Worm (Caenorhabditis elegans) whole organism, L4 larva: ENCODE results near the gene rbx-1.
A peak's percentile ranks its signal among the peaks of the same experiment; 100 is the strongest.

Source experiments
- F10B5.3 ChIP-seq: sonication (generic microtip); optimal IDR thresholded peaks from 2 replicates; lab custom pipeline; 2016; ENCODE audit warnings: mild to moderate bottlenecking, missing genetic modification characterization, missing compliant biosample characterization
- F26F4.8 ChIP-seq: fragments of 200-800 bp; sonication (Bioruptor generic); conservative IDR thresholded peaks from 2 replicates; pipeline ENCODE4 v1.3.6; 2022; ENCODE audit warnings: missing genetic modification characterization, missing compliant biosample characterization
- F37D6.2 ChIP-seq: sonication (generic microtip); optimal IDR thresholded peaks from 2 replicates; lab custom pipeline; 2016; ENCODE audit warnings: mild to moderate bottlenecking, missing genetic modification characterization, missing compliant biosample characterization
- R02D3.7 ChIP-seq: fragments of 150-350 bp; sonication (generic microtip); optimal IDR thresholded peaks from 3 replicates; lab custom pipeline; 2014; ENCODE audit warnings: missing biosample characterization, missing genetic modification characterization
- Y48G9A.11 ChIP-seq: fragments of 200-800 bp; sonication (Bioruptor generic); IDR thresholded peaks from 2 replicates; pipeline ENCODE4 v1.3.6; 2022; ENCODE audit warnings: missing genetic modification reagents, missing genetic modification characterization, missing compliant biosample characterization
- ZK546.5 ChIP-seq, 2 experiments: sonication (generic microtip); optimal IDR thresholded peaks; 2 replicates each; lab custom pipeline; 2017; ENCODE audit warnings: missing biosample characterization in 2 of 2, missing genetic modification characterization in 2 of 2
- ama-1 ChIP-seq: fragments of 150-350 bp; optimal IDR thresholded peaks from 2 replicates; lab custom pipeline; 2014; ENCODE audit warnings: inconsistent platforms, mixed read lengths
- attf-4 ChIP-seq: sonication (generic microtip); optimal IDR thresholded peaks from 3 replicates; lab custom pipeline; 2017; ENCODE audit warnings: missing biosample characterization, missing genetic modification characterization
- ceh-20 ChIP-seq: fragments of 200-800 bp; sonication (Bioruptor generic); IDR thresholded peaks from 2 replicates; pipeline ENCODE4 v1.3.6; 2022; ENCODE audit warnings: missing genetic modification reagents, missing genetic modification characterization, missing compliant biosample characterization
- ceh-28 ChIP-seq: fragments of 150-350 bp; optimal IDR thresholded peaks from 2 replicates; lab custom pipeline; 2014; ENCODE audit warnings: missing biosample characterization, missing genetic modification reagents, missing genetic modification characterization
- ceh-32 ChIP-seq: sonication (generic microtip); optimal IDR thresholded peaks from 2 replicates; lab custom pipeline; 2016; ENCODE audit warnings: mild to moderate bottlenecking, missing genetic modification characterization, missing compliant biosample characterization; ENCODE audit not compliant: poor library complexity
- ces-1 ChIP-seq: fragments of 150-350 bp; sonication (generic microtip); optimal IDR thresholded peaks from 4 replicates; lab custom pipeline; 2014; ENCODE audit warnings: missing biosample characterization, missing genetic modification reagents, missing genetic modification characterization
- ctbp-1 ChIP-seq: fragments of 200-800 bp; sonication (Bioruptor generic); IDR thresholded peaks from 2 replicates; pipeline ENCODE4 v1.3.6; 2022; ENCODE audit warnings: missing genetic modification reagents, missing genetic modification characterization, missing compliant biosample characterization
- daf-12 ChIP-seq: fragments of 150-350 bp; optimal IDR thresholded peaks from 2 replicates; lab custom pipeline; 2014; ENCODE audit warnings: missing biosample characterization, missing genetic modification reagents, missing genetic modification characterization
- daf-19 ChIP-seq: fragments of 200-800 bp; sonication (Bioruptor generic); conservative IDR thresholded peaks from 2 replicates; pipeline ENCODE4 v1.3.6; 2022; ENCODE audit warnings: missing genetic modification characterization, missing compliant biosample characterization
- dmd-8 ChIP-seq: fragments of 200-800 bp; sonication (Bioruptor generic); IDR thresholded peaks from 2 replicates; pipeline ENCODE4 v1.3.6; 2022; ENCODE audit warnings: missing genetic modification characterization, missing compliant biosample characterization
- dpl-1 ChIP-seq: fragments of 150-350 bp; optimal IDR thresholded peaks from 2 replicates; lab custom pipeline; 2014; ENCODE audit warnings: missing biosample characterization, missing genetic modification reagents, missing genetic modification characterization
- dve-1 ChIP-seq: sonication (generic microtip); optimal IDR thresholded peaks from 2 replicates; lab custom pipeline; 2017; ENCODE audit warnings: antibody characterized with exemption, mild to moderate bottlenecking, missing genetic modification characterization, missing compliant biosample characterization; ENCODE audit not compliant: insufficient read depth
- fkh-10 ChIP-seq: fragments of 150-350 bp; optimal IDR thresholded peaks from 2 replicates; lab custom pipeline; 2014; ENCODE audit warnings: missing biosample characterization, missing genetic modification reagents, missing genetic modification characterization
- fos-1 ChIP-seq: fragments of 150-350 bp; optimal IDR thresholded peaks from 2 replicates; lab custom pipeline; 2014; ENCODE audit warnings: missing biosample characterization, missing genetic modification characterization
- gei-8 ChIP-seq: fragments of 200-800 bp; sonication (Bioruptor generic); optimal IDR thresholded peaks from 2 replicates; lab custom pipeline; 2018; ENCODE audit warnings: mild to moderate bottlenecking, missing genetic modification characterization, missing compliant biosample characterization
- jun-1 ChIP-seq: fragments of 150-350 bp; optimal IDR thresholded peaks from 2 replicates; lab custom pipeline; 2014; ENCODE audit warnings: missing biosample characterization, missing genetic modification reagents, missing genetic modification characterization
- lin-13 ChIP-seq: fragments of 150-350 bp; optimal IDR thresholded peaks from 2 replicates; lab custom pipeline; 2014; ENCODE audit warnings: missing biosample characterization, missing genetic modification reagents, missing genetic modification characterization
- lin-15B ChIP-seq: fragments of 150-350 bp; sonication (generic microtip); optimal IDR thresholded peaks from 3 replicates; lab custom pipeline; 2014; ENCODE audit warnings: missing biosample characterization, missing genetic modification characterization
- lin-38 ChIP-seq: fragments of 200-800 bp; sonication (Bioruptor generic); IDR thresholded peaks from 2 replicates; pipeline ENCODE4 v1.3.6; 2022; ENCODE audit warnings: missing genetic modification reagents, missing genetic modification characterization, missing compliant biosample characterization
- lin-39 ChIP-seq: fragments of 150-350 bp; optimal IDR thresholded peaks from 2 replicates; lab custom pipeline; 2014; ENCODE audit warnings: missing biosample characterization, missing genetic modification reagents, missing genetic modification characterization
- lsy-2 ChIP-seq, 2 experiments: fragments of 150-350 bp in 1 of 2; sonication (generic microtip) in 1 of 2; optimal IDR thresholded peaks; 2 replicates each; lab custom pipeline; 2014 to 2017; ENCODE audit warnings: missing biosample characterization in 2 of 2, missing genetic modification characterization in 2 of 2
- mdl-1 ChIP-seq, 2 experiments: fragments of 150-350 bp in 1 of 2; sonication (generic microtip) in 1 of 2; optimal IDR thresholded peaks; 2 replicates each; lab custom pipeline; 2014 to 2017; ENCODE audit warnings: missing biosample characterization in 2 of 2, missing genetic modification characterization in 2 of 2
- mxl-3 ChIP-seq: fragments of 200-800 bp; sonication (Bioruptor generic); optimal IDR thresholded peaks from 2 replicates; lab custom pipeline; 2018; ENCODE audit warnings: mild to moderate bottlenecking, missing genetic modification characterization, missing compliant biosample characterization
- nhr-10 ChIP-seq: fragments of 150-350 bp; optimal IDR thresholded peaks from 2 replicates; lab custom pipeline; 2014; ENCODE audit warnings: missing biosample characterization, missing genetic modification characterization
- nhr-11 ChIP-seq: fragments of 150-350 bp; optimal IDR thresholded peaks from 2 replicates; lab custom pipeline; 2014; ENCODE audit warnings: missing biosample characterization, missing genetic modification characterization
- nhr-237 ChIP-seq: sonication (generic microtip); optimal IDR thresholded peaks from 2 replicates; lab custom pipeline; 2017; ENCODE audit warnings: missing biosample characterization, missing genetic modification characterization
- nhr-25 ChIP-seq: sonication (generic microtip); optimal IDR thresholded peaks from 2 replicates; lab custom pipeline; 2017; ENCODE audit warnings: missing genetic modification characterization, mild to moderate bottlenecking, missing compliant biosample characterization, antibody characterized with exemption, moderate library complexity, borderline replicate concordance; ENCODE audit not compliant: insufficient read depth
- nhr-28 ChIP-seq: fragments of 150-350 bp; optimal IDR thresholded peaks from 2 replicates; lab custom pipeline; 2014; ENCODE audit warnings: missing biosample characterization, missing genetic modification characterization
- nhr-41 ChIP-seq: fragments of 200-800 bp; sonication (Bioruptor generic); IDR thresholded peaks from 2 replicates; pipeline ENCODE4 v1.3.6; 2022; ENCODE audit warnings: missing genetic modification reagents, missing genetic modification characterization, missing compliant biosample characterization
- nhr-42 ChIP-seq: fragments of 200-800 bp; sonication (Bioruptor generic); IDR thresholded peaks from 2 replicates; pipeline ENCODE4 v1.3.6; 2022; ENCODE audit warnings: missing genetic modification characterization, missing compliant biosample characterization
- nhr-48 ChIP-seq: sonication (generic microtip); optimal IDR thresholded peaks from 2 replicates; lab custom pipeline; 2016; ENCODE audit warnings: mild to moderate bottlenecking, missing genetic modification characterization, missing compliant biosample characterization
- nhr-77 ChIP-seq: fragments of 150-350 bp; optimal IDR thresholded peaks from 2 replicates; lab custom pipeline; 2014; ENCODE audit warnings: missing biosample characterization, missing genetic modification characterization
- pha-4 ChIP-seq, 2 experiments: fragments of 150-350 bp in 1 of 2; fragments of 200-800 bp in 1 of 2; sonication (Bioruptor generic) in 1 of 2; IDR thresholded peaks in 1 of 2; optimal IDR thresholded peaks in 1 of 2; 2 replicates each; pipeline versions ENCODE4 v1.3.6 to Lab custom; 2014 to 2022; ENCODE audit warnings: missing genetic modification characterization in 2 of 2, missing genetic modification reagents in 2 of 2, missing biosample characterization in 1 of 2, missing compliant biosample characterization in 1 of 2
- saeg-2 ChIP-seq: fragments of 200-800 bp; sonication (Bioruptor generic); IDR thresholded peaks from 2 replicates; pipeline ENCODE4 v1.3.6; 2022; ENCODE audit warnings: missing genetic modification reagents, missing genetic modification characterization, missing compliant biosample characterization
- set-16 ChIP-seq: fragments of 200-800 bp; sonication (Bioruptor generic); IDR thresholded peaks from 2 replicates; pipeline ENCODE4 v1.3.6; 2022; ENCODE audit warnings: missing genetic modification reagents, missing genetic modification characterization, missing compliant biosample characterization
- skn-1 ChIP-seq: fragments of 150-350 bp; optimal IDR thresholded peaks from 2 replicates; lab custom pipeline; 2014; ENCODE audit warnings: missing biosample characterization, missing genetic modification characterization
- snpc-4 ChIP-seq: fragments of 150-350 bp; optimal IDR thresholded peaks from 2 replicates; lab custom pipeline; 2014; ENCODE audit warnings: missing biosample characterization, missing genetic modification characterization
- spr-3 ChIP-seq: fragments of 200-800 bp; sonication (Bioruptor generic); optimal IDR thresholded peaks from 2 replicates; lab custom pipeline; 2018; ENCODE audit warnings: mild to moderate bottlenecking, missing genetic modification characterization, missing compliant biosample characterization
- unc-130 ChIP-seq: sonication (generic microtip); optimal IDR thresholded peaks from 2 replicates; lab custom pipeline; 2016; ENCODE audit warnings: missing genetic modification reagents, missing genetic modification characterization, missing compliant biosample characterization
- vab-7 ChIP-seq: fragments of 200-800 bp; sonication (Bioruptor generic); IDR thresholded peaks from 2 replicates; pipeline ENCODE4 v1.3.6; 2022; ENCODE audit warnings: missing genetic modification reagents, missing genetic modification characterization, missing compliant biosample characterization
- zfp-2 ChIP-seq: sonication (generic microtip); optimal IDR thresholded peaks from 2 replicates; lab custom pipeline; 2016; ENCODE audit warnings: mild to moderate bottlenecking, missing genetic modification characterization, missing compliant biosample characterization
- zfp-3 ChIP-seq: fragments of 200-800 bp; sonication (Bioruptor generic); conservative IDR thresholded peaks from 2 replicates; pipeline ENCODE4 v1.3.6; 2022; ENCODE audit warnings: missing genetic modification reagents, missing genetic modification characterization, missing compliant biosample characterization
- ztf-11 ChIP-seq: fragments of 150-350 bp; optimal IDR thresholded peaks from 2 replicates; lab custom pipeline; 2014; ENCODE audit warnings: missing biosample characterization, missing genetic modification characterization

The rbx-1 gene

ce11 chrV:9737287-9737686 is 47.0 kb upstream of the rbx-1 start, which contains the start of gene aqp-4 (continued):
- no peak for TF ChIP-seq ces-1 (GFP tag; lab: Kevin White, UChicago)
- TF ChIP-seq jun-1 (tag; lab: Kevin White, UChicago), result no peak
- TF ChIP-seq zfp-3 (GFP tag; lab: Robert Waterston, UW), result no peak
- no peak for TF ChIP-seq skn-1
- TF ChIP-seq saeg-2 (GFP tag; lab: Robert Waterston, UW), result no peak

ce11 chrV:9733920-9734454 is 43.7 kb upstream of the rbx-1 start, which contains the start of gene cal-7:
Gene cal-7 (plus strand): TSS chrV:9734103.
- TF ChIP-seq dmd-8 (no peak), pha-4 (GFP tag; IDR thresholded peaks at IDR 0.05; lab: Robert Waterston, UW) (no peak; the same call in 1 of the 2 replicates), pha-4 (tag; optimal IDR thresholded peaks at IDR 0.05; lab: Kevin White, UChicago) (no peak), F37D6.2 (tag; lab: Kevin White, UChicago) (no peak), F26F4.8 (GFP tag; lab: Robert Waterston, UW) (no peak), nhr-77 (tag; lab: Kevin White, UChicago) (peak; percentile 2), nhr-11 (no peak), lin-39 (tag; lab: Kevin White, UChicago) (no peak), set-16 (GFP tag; lab: Robert Waterston, UW) (no peak), attf-4 (tag; lab: Kevin White, UChicago) (no peak), nhr-237 (no peak), zfp-3 (GFP tag; lab: Robert Waterston, UW) (0 out of 2 replicates have a peak, but pooled peaks have one; percentile 42), ZK546.5 (tag; optimal IDR thresholded peaks at IDR 0.05; lab: Kevin White, UChicago) (no peak), lin-38 (GFP tag; lab: Robert Waterston, UW) (0 out of 2 replicates have a peak, but pooled peaks have one; percentile 20), ztf-11 (tag; lab: Kevin White, UChicago) (no peak), mdl-1 (tag; optimal IDR thresholded peaks at IDR 0.05; lab: Kevin White, UChicago) (no peak), ceh-28 (tag; lab: Kevin White, UChicago) (no peak), nhr-48 (peak; percentile 30), snpc-4 (tag; lab: Kevin White, UChicago) (no peak), spr-3 (GFP tag; lab: Kevin White, UChicago) (peak; percentile 26), lin-15B (tag; lab: Kevin White, UChicago) (no peak), R02D3.7 (tag; lab: Kevin White, UChicago) (no peak), Y48G9A.11 (GFP tag; lab: Robert Waterston, UW) (no peak; the same call in 1 of the 2 replicates), zfp-2 (tag; lab: Kevin White, UChicago) (no peak), vab-7 (no peak), F10B5.3 (no peak), ama-1 (lab: Kevin White, UChicago) (no peak), lin-13 (no peak), nhr-25 (tag; lab: Kevin White, UChicago) (no peak), nhr-10 (no peak), ctbp-1 (GFP tag; lab: Robert Waterston, UW) (no peak), dve-1 (tag; lab: Kevin White, UChicago) (peak; percentile 43), mxl-3 (GFP tag; lab: Kevin White, UChicago) (no peak), ceh-20 (GFP tag; lab: Robert Waterston, UW) (no peak), dpl-1 (no peak), nhr-41 (GFP tag; lab: Robert Waterston, UW) (no peak), nhr-42 (GFP tag; lab: Robert Waterston, UW) (peak; percentile 59; the same call in 1 of the 2 replicates), fos-1 (tag; lab: Kevin White, UChicago) (no peak), daf-12 (no peak), daf-19 (GFP tag; lab: Robert Waterston, UW) (no peak), saeg-2 (GFP tag; lab: Robert Waterston, UW) (0 out of 2 replicates have a peak, but pooled peaks have one; percentile 42), lsy-2 (tag; optimal IDR thresholded peaks at IDR 0.05; lab: Kevin White, UChicago) (no peak), unc-130 (GFP tag; lab: Kevin White, UChicago) (no peak), nhr-28 (no peak), fkh-10 (GFP tag; lab: Kevin White, UChicago) (peak; percentile 67), ceh-32 (tag; lab: Kevin White, UChicago) (no peak), gei-8 (GFP tag; lab: Kevin White, UChicago) (no peak)
